Fruit fly (Drosophila melanogaster) whole organism, adult: ENCODE data around the gene Tsp3A.
A peak's percentile ranks its signal among the peaks of the same experiment; 100 is the strongest.

ENCODE experiments used
- CG14711 ChIP-seq: fragments of 200-800 bp; sonication (Bioruptor generic); optimal IDR thresholded peaks from 2 replicates; lab custom pipeline; 2018; ENCODE audit warnings: missing biosample characterization, mild to moderate bottlenecking, missing genetic modification characterization, moderate library complexity
- CG5204 ChIP-seq: fragments of 200-800 bp; sonication (Bioruptor generic); optimal IDR thresholded peaks from 2 replicates; lab custom pipeline; 2016; ENCODE audit warnings: missing biosample characterization, missing genetic modification characterization
- CG7101 ChIP-seq: fragments of 200-800 bp; sonication (Bioruptor generic); optimal IDR thresholded peaks from 2 replicates; lab custom pipeline; 2018; ENCODE audit warnings: missing biosample characterization, mild to moderate bottlenecking, missing genetic modification characterization, moderate library complexity
- Mnt ChIP-seq: fragments of 200-800 bp; sonication (Bioruptor generic); optimal IDR thresholded peaks from 2 replicates; lab custom pipeline; 2016; ENCODE audit warnings: missing biosample characterization, mild to moderate bottlenecking, missing genetic modification characterization
- ovo ChIP-seq: fragments of 200-800 bp; sonication (Bioruptor generic); optimal IDR thresholded peaks from 2 replicates; lab custom pipeline; 2016; ENCODE audit warnings: missing biosample characterization, missing genetic modification characterization

dm6 chrX:2646022-2646761, 26.7 kb upstream of the Tsp3A start:
- TF ChIP-seq ovo (GFP tag; lab: Kevin White, UChicago) (peak; percentile 46), Mnt (GFP tag; lab: Kevin White, UChicago) (peak; percentile 84), CG7101 (tag; lab: Kevin White, UChicago) (peak; percentile 94), CG14711 (tag; lab: Kevin White, UChicago) (peak; percentile 88), CG5204 (peak; percentile 89)
